Fruit fly (Drosophila melanogaster) whole organism, wandering third instar larva: Measurements from ENCODE around the gene schuy.
A peak's percentile ranks its signal among the peaks of the same experiment; 100 is the strongest.

Experiments used
- Abd-B ChIP-seq: fragments of >200 bp; optimal IDR thresholded peaks from 2 replicates; lab custom pipeline; 2017; ENCODE audit warnings: missing biosample characterization, missing genetic modification characterization
- CG32264 ChIP-seq: fragments of 200-800 bp; sonication (Bioruptor generic); optimal IDR thresholded peaks from 2 replicates; lab custom pipeline; 2016; ENCODE audit warnings: missing biosample characterization, missing genetic modification characterization
- CrebA ChIP-seq: fragments of 200-800 bp; sonication (Bioruptor generic); optimal IDR thresholded peaks from 2 replicates; lab custom pipeline; 2016; ENCODE audit warnings: missing biosample characterization, mild to moderate bottlenecking, missing genetic modification characterization, borderline replicate concordance
- Dif ChIP-seq: fragments of 200-275, 200-300 bp; sonication (Bioruptor generic); optimal IDR thresholded peaks from 2 replicates; lab custom pipeline; 2018; ENCODE audit warnings: missing biosample characterization, missing genetic modification characterization; ENCODE audit not compliant: partially characterized antibody
- GATAd ChIP-seq: sonication (Bioruptor generic); optimal IDR thresholded peaks from 2 replicates; lab custom pipeline; 2016; ENCODE audit warnings: missing biosample characterization, missing genetic modification characterization
- Hnf4 ChIP-seq: fragments of 200-800 bp; sonication (Bioruptor generic); optimal IDR thresholded peaks from 2 replicates; lab custom pipeline; 2016; ENCODE audit warnings: missing biosample characterization, mild to moderate bottlenecking, missing genetic modification characterization
- Hr78 ChIP-seq: fragments of >200 bp; optimal IDR thresholded peaks from 2 replicates; lab custom pipeline; 2017; ENCODE audit warnings: missing biosample characterization, missing genetic modification characterization
- Hr83 ChIP-seq: fragments of 200-300 bp; sonication (Bioruptor generic); optimal IDR thresholded peaks from 2 replicates; lab custom pipeline; 2016; ENCODE audit warnings: missing biosample characterization, mild to moderate bottlenecking, missing genetic modification characterization, moderate library complexity; ENCODE audit not compliant: poor library complexity, severe bottlenecking
- Jra ChIP-seq: sonication (Bioruptor generic); optimal IDR thresholded peaks from 2 replicates; lab custom pipeline; 2016; ENCODE audit warnings: missing biosample characterization, missing genetic modification characterization
- Mio ChIP-seq: sonication (Bioruptor generic); optimal IDR thresholded peaks from 2 replicates; lab custom pipeline; 2016; ENCODE audit warnings: missing biosample characterization, missing genetic modification characterization
- Myc ChIP-seq: fragments of >200 bp; optimal IDR thresholded peaks from 2 replicates; lab custom pipeline; 2017
- N ChIP-seq: fragments of >200 bp; optimal IDR thresholded peaks from 2 replicates; lab custom pipeline; 2018; ENCODE audit warnings: missing biosample characterization, missing external identifiers, missing genetic modification characterization
- Rel ChIP-seq, 2 experiments: fragments of 200-800 bp; sonication (Bioruptor generic) in 1 of 2; optimal IDR thresholded peaks; 2 replicates in 1 of 2; 3 replicates in 1 of 2; lab custom pipeline; 2016 to 2019; ENCODE audit warnings: mild to moderate bottlenecking in 2 of 2, missing biosample characterization in 2 of 2, missing genetic modification characterization in 2 of 2, moderate library complexity in 1 of 2
- Sp1 ChIP-seq: fragments of 200-800 bp; sonication (Bioruptor generic); optimal IDR thresholded peaks from 3 replicates; lab custom pipeline; 2019; ENCODE audit warnings: missing biosample characterization, mild to moderate bottlenecking, missing genetic modification characterization, moderate library complexity
- Vsx2 ChIP-seq: fragments of 200-300, 225-300 bp; sonication (Bioruptor generic); optimal IDR thresholded peaks from 2 replicates; lab custom pipeline; 2018; ENCODE audit warnings: missing biosample characterization, missing genetic modification characterization; ENCODE audit not compliant: partially characterized antibody
- br ChIP-seq: fragments of 200-800 bp; sonication (Bioruptor generic); optimal IDR thresholded peaks from 2 replicates; lab custom pipeline; 2016; ENCODE audit warnings: missing biosample characterization, missing genetic modification characterization
- brk ChIP-seq: fragments of 200-800 bp; sonication (Bioruptor generic); optimal IDR thresholded peaks from 2 replicates; lab custom pipeline; 2016; ENCODE audit warnings: missing biosample characterization, mild to moderate bottlenecking, missing genetic modification characterization
- dl ChIP-seq, 2 experiments: fragments of 175-275, 200-275 bp in 1 of 2; fragments of 200-275 bp in 1 of 2; sonication (Bioruptor generic); optimal IDR thresholded peaks; lab custom pipeline; 2018; ENCODE audit warnings: mild to moderate bottlenecking in 2 of 2, missing biosample characterization in 2 of 2, missing genetic modification characterization in 2 of 2, moderate library complexity in 2 of 2; ENCODE audit not compliant: partially characterized antibody in 2 of 2, insufficient read depth in 1 of 2
- dmrt93B ChIP-seq: fragments of 200-800 bp; sonication (Bioruptor generic); optimal IDR thresholded peaks from 2 replicates; lab custom pipeline; 2018; ENCODE audit warnings: missing biosample characterization, mild to moderate bottlenecking, missing genetic modification characterization
- dsf ChIP-seq: sonication (Bioruptor generic); optimal IDR thresholded peaks from 2 replicates; lab custom pipeline; 2016; ENCODE audit warnings: missing biosample characterization, missing genetic modification characterization, borderline replicate concordance
- ey ChIP-seq: fragments of 200-800 bp; sonication (Bioruptor generic); optimal IDR thresholded peaks from 2 replicates; lab custom pipeline; 2016; ENCODE audit warnings: missing biosample characterization, missing genetic modification characterization
- foxo ChIP-seq, 2 experiments: fragments of 200-800 bp; sonication (Bioruptor generic); optimal IDR thresholded peaks; 2 replicates in 1 of 2; 3 replicates in 1 of 2; lab custom pipeline; 2016 to 2017; ENCODE audit warnings: missing biosample characterization in 2 of 2, missing genetic modification characterization in 2 of 2
- fru ChIP-seq: fragments of 200-800 bp; sonication (Bioruptor generic); optimal IDR thresholded peaks from 3 replicates; lab custom pipeline; 2016; ENCODE audit warnings: missing biosample characterization, mild to moderate bottlenecking, missing genetic modification characterization
- h ChIP-seq: fragments of 200-800 bp; sonication (Bioruptor generic); optimal IDR thresholded peaks from 3 replicates; lab custom pipeline; 2016; ENCODE audit warnings: missing biosample characterization, mild to moderate bottlenecking, missing genetic modification characterization
- jim ChIP-seq: fragments of 175-275, 200-325 bp; sonication (Bioruptor generic); optimal IDR thresholded peaks from 2 replicates; lab custom pipeline; 2016; ENCODE audit warnings: missing biosample characterization, mild to moderate bottlenecking, missing genetic modification characterization
- pan ChIP-seq: fragments of >200 bp; optimal IDR thresholded peaks from 2 replicates; lab custom pipeline; 2017
- psq ChIP-seq: fragments of 200-800 bp; sonication (Bioruptor generic); optimal IDR thresholded peaks from 3 replicates; lab custom pipeline; 2017; ENCODE audit warnings: missing biosample characterization, mild to moderate bottlenecking, missing genetic modification characterization, moderate library complexity
- rgr ChIP-seq: fragments of 200-800 bp; sonication (Bioruptor generic); optimal IDR thresholded peaks from 3 replicates; lab custom pipeline; 2016; ENCODE audit warnings: missing biosample characterization, mild to moderate bottlenecking, missing genetic modification characterization
- sage ChIP-seq: fragments of 200-800 bp; sonication (Bioruptor generic); optimal IDR thresholded peaks from 2 replicates; lab custom pipeline; 2016; ENCODE audit warnings: missing biosample characterization, mild to moderate bottlenecking, missing genetic modification characterization
- sv ChIP-seq: fragments of 200-800 bp; sonication (Bioruptor generic); optimal IDR thresholded peaks from 3 replicates; lab custom pipeline; 2016; ENCODE audit warnings: missing biosample characterization, missing genetic modification characterization
- tai ChIP-seq: sonication (Bioruptor generic); optimal IDR thresholded peaks from 2 replicates; lab custom pipeline; 2016; ENCODE audit warnings: missing biosample characterization, missing genetic modification characterization
- usp ChIP-seq: fragments of >200 bp; optimal IDR thresholded peaks from 2 replicates; lab custom pipeline; 2017; ENCODE audit warnings: missing biosample characterization, missing genetic modification characterization
- woc ChIP-seq: sonication (Bioruptor generic); optimal IDR thresholded peaks from 2 replicates; lab custom pipeline; 2016; ENCODE audit warnings: missing biosample characterization, mild to moderate bottlenecking, missing genetic modification characterization

schuy gene

DNA sequence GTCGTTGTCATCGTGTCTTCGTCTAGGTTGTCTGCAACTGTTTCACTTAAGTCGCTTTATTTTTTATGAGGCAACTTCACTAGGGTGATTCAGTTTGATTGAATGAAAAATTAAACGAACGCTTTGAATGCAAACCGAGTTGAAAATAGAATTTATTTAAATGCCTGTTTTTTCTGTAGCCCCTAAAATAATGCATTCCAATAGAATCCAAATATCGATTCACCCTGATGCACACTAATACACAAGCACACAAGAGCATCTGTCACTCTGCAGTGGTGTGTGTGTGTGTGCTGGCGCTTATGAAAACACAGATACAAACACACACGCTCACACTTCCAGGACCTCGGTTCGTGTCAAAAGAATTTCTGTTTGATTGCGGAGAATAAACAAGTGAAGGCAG, 24.1 kb upstream of the schuy start:
- TF ChIP-seq woc (GFP tag; lab: Kevin White, UChicago) (no peak), tai (GFP tag; lab: Kevin White, UChicago) (no peak), Abd-B (no peak), rgr (peak; percentile 7), Sp1 (GFP tag; lab: Kevin White, UChicago) (no peak)

DNA sequence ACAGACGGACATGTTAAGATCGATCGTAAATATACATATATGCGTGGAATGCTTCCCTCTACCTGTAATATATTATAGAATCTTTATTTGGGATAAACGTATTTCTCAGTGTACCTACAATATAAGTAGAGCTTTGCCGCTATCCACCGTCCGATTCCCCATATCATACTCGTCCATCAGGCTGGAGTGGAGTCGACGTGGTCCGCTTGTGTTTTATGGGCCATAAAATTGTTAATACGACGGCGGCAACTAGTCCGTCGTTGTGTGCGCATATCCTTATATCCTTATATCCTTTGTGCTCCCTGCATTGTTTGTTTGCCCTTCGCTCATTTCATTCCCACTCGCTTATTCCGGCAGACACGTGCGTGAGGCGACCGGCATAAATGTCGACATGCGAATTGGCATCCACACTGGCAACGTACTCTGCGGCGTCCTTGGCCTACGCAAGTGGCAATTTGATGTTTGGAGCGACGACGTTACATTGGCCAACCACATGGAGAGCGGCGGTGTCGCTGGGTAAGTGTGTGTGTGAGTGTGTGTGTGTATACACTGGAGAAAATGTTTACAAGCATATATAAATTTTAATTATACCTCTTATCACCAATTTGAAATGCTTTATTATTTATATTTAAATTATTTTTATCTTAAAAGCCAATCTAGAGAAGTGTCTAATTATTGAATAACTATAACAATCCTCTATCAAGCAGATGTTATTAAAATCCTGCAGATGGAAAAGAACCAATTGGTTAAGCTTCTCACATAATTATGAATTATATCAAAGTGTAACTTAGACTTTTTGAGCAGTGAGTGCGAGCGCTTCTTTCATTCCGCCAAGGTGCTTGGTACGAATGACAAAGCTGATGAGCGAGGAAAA, 16.9 kb upstream of the schuy start:
- no peak for TF ChIP-seq pan (lab: Kevin White, UChicago)
- no peak for TF ChIP-seq Rel (GFP tag; optimal IDR thresholded peaks at IDR 0.05; lab: Kevin White, UChicago)
- no peak for TF ChIP-seq Rel (tag; optimal IDR thresholded peaks at IDR 0.05; lab: Kevin White, UChicago)
- TF ChIP-seq ey (GFP tag; lab: Kevin White, UChicago) = no peak
- no peak for TF ChIP-seq Jra (GFP tag; lab: Kevin White, UChicago)
- TF ChIP-seq tai (GFP tag; lab: Kevin White, UChicago) = no peak
- no peak for TF ChIP-seq Hr78 (GFP tag; lab: Kevin White, UChicago)
- TF ChIP-seq CrebA = no peak
- TF ChIP-seq Abd-B = no peak
- TF ChIP-seq Sp1 (GFP tag; lab: Kevin White, UChicago) = no peak
- no peak for TF ChIP-seq Dif
- TF ChIP-seq fru (GFP tag; lab: Kevin White, UChicago) = no peak
- no peak for TF ChIP-seq Hr83 (GFP tag; lab: Kevin White, UChicago)
- no peak for TF ChIP-seq CG32264 (GFP tag; lab: Kevin White, UChicago)
- no peak for TF ChIP-seq psq (GFP tag; lab: Kevin White, UChicago)
- no peak for TF ChIP-seq Myc (lab: Kevin White, UChicago)
- no peak for TF ChIP-seq dsf (GFP tag; lab: Kevin White, UChicago)
- TF ChIP-seq br (GFP tag; lab: Kevin White, UChicago) = no peak
- no peak for TF ChIP-seq dl (GFP tag; optimal IDR thresholded peaks at IDR 0.05; lab: Kevin White, UChicago; ENCODE audit: insufficient read depth in 1 of 2, partially characterized antibody in 2 of 2)

DNA sequence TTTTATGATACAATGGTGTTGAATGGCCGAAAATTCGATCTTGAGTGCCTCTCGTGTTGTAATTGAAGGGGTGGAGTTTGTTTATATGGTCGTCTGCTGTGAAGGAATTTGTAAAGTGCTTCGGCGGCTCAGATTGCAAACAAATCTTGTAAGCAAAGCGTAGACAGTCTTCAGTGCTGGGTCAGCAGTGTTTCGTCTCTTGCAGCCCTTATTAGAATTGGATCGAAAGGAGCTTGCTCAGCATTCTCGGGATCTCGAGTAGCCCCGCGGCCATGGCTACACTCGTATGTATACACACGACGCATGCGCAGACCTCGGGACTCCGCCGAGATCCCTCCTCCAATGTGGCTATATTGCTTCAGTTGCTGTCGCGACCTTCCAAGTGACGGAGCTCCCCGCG, 7.8 kb upstream of the schuy start:
- TF ChIP-seq Hr83 (GFP tag; lab: Kevin White, UChicago) (no peak), foxo (GFP tag; optimal IDR thresholded peaks at IDR 0.05; lab: Kevin White, UChicago) (no peak)

DNA sequence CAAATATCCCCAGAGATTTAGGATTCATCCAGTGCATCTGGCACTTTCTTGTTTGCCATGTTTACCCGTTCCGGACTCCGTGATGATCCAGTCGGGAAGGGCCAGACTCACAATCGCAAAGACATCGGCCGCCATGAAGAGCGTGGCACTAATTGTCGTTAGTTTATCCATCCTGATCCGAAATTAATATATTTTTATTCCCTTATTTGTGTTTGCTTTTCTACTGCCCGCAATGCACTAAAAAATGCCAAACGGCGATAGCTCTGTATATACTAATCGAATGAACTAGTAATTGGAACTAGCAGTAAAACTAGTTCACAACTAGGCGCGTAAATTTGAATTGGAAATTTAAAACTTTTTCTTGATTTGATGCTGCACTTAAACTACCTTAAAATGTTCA, 6.3 kb upstream of the schuy start, which contains the start of gene CG14182:
TSS of gene CG14182 (minus strand) at position 221 of the 400 bp plus-strand sequence.
- TF ChIP-seq GATAd (GFP tag; lab: Kevin White, UChicago) (no peak), sv (no peak), rgr (no peak), Mio (GFP tag; lab: Kevin White, UChicago) (no peak), brk (no peak), dmrt93B (GFP tag; lab: Kevin White, UChicago) (no peak), Vsx2 (GFP tag; lab: Kevin White, UChicago) (no peak), h (GFP tag; lab: Kevin White, UChicago) (no peak), Sp1 (GFP tag; lab: Kevin White, UChicago) (no peak), pan (lab: Kevin White, UChicago) (no peak), woc (GFP tag; lab: Kevin White, UChicago) (no peak), Hr83 (GFP tag; lab: Kevin White, UChicago) (no peak)

DNA sequence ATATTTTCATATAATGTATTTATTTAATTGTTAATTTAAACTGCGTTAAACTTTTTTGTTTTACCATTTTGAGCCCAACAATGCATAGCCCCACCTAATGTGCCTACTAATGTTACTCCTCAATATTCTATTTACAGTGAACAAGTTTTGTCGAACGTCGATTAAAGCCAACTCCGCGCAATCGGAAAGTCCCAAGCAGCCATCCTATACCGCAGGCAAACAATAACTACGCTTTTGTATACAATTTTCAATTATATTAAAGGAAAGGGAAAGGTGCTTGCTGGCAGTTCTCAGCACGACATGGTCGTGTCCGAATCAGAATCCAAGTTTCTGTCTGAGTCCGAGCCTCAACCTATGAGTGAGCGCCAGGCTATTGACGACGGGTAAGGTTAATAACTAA, 4.5 kb upstream of the schuy start, which contains the start of gene CG17732:
TSS of gene CG17732 (plus strand) at position 301 of the 400 bp plus-strand sequence.
- TF ChIP-seq h (GFP tag; lab: Kevin White, UChicago) (no peak), GATAd (GFP tag; lab: Kevin White, UChicago) (no peak), Rel (GFP tag; optimal IDR thresholded peaks at IDR 0.05; lab: Kevin White, UChicago) (no peak), Rel (tag; optimal IDR thresholded peaks at IDR 0.05; lab: Kevin White, UChicago) (no peak), Jra (GFP tag; lab: Kevin White, UChicago) (no peak), Hr83 (GFP tag; lab: Kevin White, UChicago) (no peak), sage (GFP tag; lab: Kevin White, UChicago) (no peak), dsf (GFP tag; lab: Kevin White, UChicago) (no peak), Sp1 (GFP tag; lab: Kevin White, UChicago) (no peak), tai (GFP tag; lab: Kevin White, UChicago) (no peak), Dif (no peak), rgr (no peak), Hnf4 (GFP tag; lab: Kevin White, UChicago) (no peak), N (GFP tag; lab: Kevin White, UChicago) (no peak), psq (GFP tag; lab: Kevin White, UChicago) (no peak), pan (lab: Kevin White, UChicago) (no peak), usp (GFP tag; lab: Kevin White, UChicago) (no peak), jim (GFP tag; lab: Kevin White, UChicago) (no peak), Vsx2 (GFP tag; lab: Kevin White, UChicago) (no peak), Mio (GFP tag; lab: Kevin White, UChicago) (no peak), CrebA (no peak)
